Worm (Caenorhabditis elegans) whole organism, L1 larva: Measurements from ENCODE around the gene idpp-15.

Experiments used
- C04F5.9 ChIP-seq: sonication (generic microtip); optimal IDR thresholded peaks from 2 replicates; lab custom pipeline; 2016; ENCODE audit warnings: missing genetic modification characterization, missing compliant biosample characterization
- C34B4.2 ChIP-seq: sonication (generic microtip); optimal IDR thresholded peaks from 2 replicates; lab custom pipeline; 2017; ENCODE audit warnings: mild to moderate bottlenecking, missing genetic modification characterization, missing compliant biosample characterization
- Y116A8C.19 ChIP-seq: sonication (generic microtip); optimal IDR thresholded peaks from 2 replicates; lab custom pipeline; 2016; ENCODE audit warnings: missing compliant biosample characterization, missing genetic modification characterization, borderline replicate concordance
- ceh-82 ChIP-seq, 3 experiments: fragments of 150-350 bp in 1 of 3; sonication (generic microtip) in 2 of 3; optimal IDR thresholded peaks; 2 replicates each; lab custom pipeline; 2014 to 2017; ENCODE audit warnings: missing biosample characterization in 3 of 3, missing genetic modification characterization in 3 of 3
- ceh-88 ChIP-seq: fragments of 200-800 bp; sonication (Bioruptor generic); IDR thresholded peaks from 2 replicates; pipeline ENCODE4 v1.3.6; 2022; ENCODE audit warnings: missing genetic modification characterization, missing compliant biosample characterization
- ceh-90 ChIP-seq: sonication (generic microtip); optimal IDR thresholded peaks from 2 replicates; lab custom pipeline; 2016; ENCODE audit warnings: missing genetic modification characterization, missing compliant biosample characterization
- ces-1 ChIP-seq: fragments of 150-350 bp; optimal IDR thresholded peaks from 2 replicates; lab custom pipeline; 2014; ENCODE audit warnings: missing biosample characterization, missing genetic modification reagents, missing genetic modification characterization
- dpl-1 ChIP-seq, 3 experiments: fragments of 150-350 bp in 2 of 3; sonication (generic microtip) in 1 of 3; optimal IDR thresholded peaks; 2 replicates each; lab custom pipeline; 2014 to 2017; ENCODE audit warnings: missing biosample characterization in 3 of 3, missing genetic modification characterization in 3 of 3, missing genetic modification reagents in 3 of 3
- dsc-1 ChIP-seq: sonication (generic microtip); optimal IDR thresholded peaks from 2 replicates; lab custom pipeline; 2016; ENCODE audit warnings: mild to moderate bottlenecking, missing genetic modification characterization, missing compliant biosample characterization
- efl-3 ChIP-seq: fragments of 200-800 bp; sonication (Bioruptor generic); optimal IDR thresholded peaks from 2 replicates; lab custom pipeline; 2018; ENCODE audit warnings: mild to moderate bottlenecking, missing genetic modification characterization, missing compliant biosample characterization
- egl-27 ChIP-seq, 2 experiments: fragments of 150-350 bp in 1 of 2; sonication (generic microtip); optimal IDR thresholded peaks; 3 replicates each; lab custom pipeline; 2017 to 2018; ENCODE audit warnings: missing biosample characterization in 2 of 2, missing genetic modification characterization in 2 of 2, missing genetic modification reagents in 2 of 2
- elt-2 ChIP-seq: sonication (generic microtip); optimal IDR thresholded peaks from 2 replicates; lab custom pipeline; 2016; ENCODE audit warnings: missing genetic modification characterization, mild to moderate bottlenecking, inconsistent platforms, missing compliant biosample characterization, missing genetic modification reagents
- ets-5 ChIP-seq: fragments of 200-800 bp; sonication (Bioruptor generic); IDR thresholded peaks from 2 replicates; pipeline ENCODE4 v1.3.6; 2022; ENCODE audit warnings: missing genetic modification characterization, missing compliant biosample characterization
- fkh-10 ChIP-seq: sonication (generic microtip); optimal IDR thresholded peaks from 2 replicates; lab custom pipeline; 2017; ENCODE audit warnings: missing biosample characterization, missing genetic modification reagents, missing genetic modification characterization
- fkh-4 ChIP-seq: sonication (generic microtip); optimal IDR thresholded peaks from 2 replicates; lab custom pipeline; 2016; ENCODE audit warnings: missing compliant biosample characterization, missing genetic modification characterization, borderline replicate concordance
- fkh-8 ChIP-seq: sonication (generic microtip); optimal IDR thresholded peaks from 2 replicates; lab custom pipeline; 2016; ENCODE audit warnings: mild to moderate bottlenecking, missing genetic modification characterization, missing compliant biosample characterization
- hlh-17 ChIP-seq: fragments of 200-800 bp; sonication (Bioruptor generic); optimal IDR thresholded peaks from 2 replicates; lab custom pipeline; 2018; ENCODE audit warnings: missing genetic modification characterization, mild to moderate bottlenecking, missing compliant biosample characterization, moderate library complexity, borderline replicate concordance
- irx-1 ChIP-seq: sonication (generic microtip); optimal IDR thresholded peaks from 2 replicates; lab custom pipeline; 2016; ENCODE audit warnings: missing genetic modification characterization, missing compliant biosample characterization
- isw-1 ChIP-seq: fragments of 200-800 bp; sonication (Bioruptor generic); IDR thresholded peaks from 2 replicates; pipeline ENCODE4 v1.3.6; 2022; ENCODE audit warnings: missing genetic modification characterization, missing compliant biosample characterization
- lin-15B ChIP-seq: fragments of 150-350 bp; sonication (generic microtip); optimal IDR thresholded peaks from 3 replicates; lab custom pipeline; 2014; ENCODE audit warnings: missing biosample characterization, missing genetic modification characterization
- lin-35 ChIP-seq, 2 experiments: fragments of 150-350 bp; optimal IDR thresholded peaks; 2 replicates each; lab custom pipeline; 2014; ENCODE audit warnings: missing biosample characterization in 2 of 2, missing genetic modification characterization in 2 of 2, missing genetic modification reagents in 2 of 2
- lin-39 ChIP-seq: fragments of 150-350 bp; optimal IDR thresholded peaks from 2 replicates; lab custom pipeline; 2014; ENCODE audit warnings: missing biosample characterization, missing genetic modification reagents, missing genetic modification characterization
- lir-3 ChIP-seq: sonication (generic microtip); optimal IDR thresholded peaks from 2 replicates; lab custom pipeline; 2016; ENCODE audit warnings: mild to moderate bottlenecking, missing genetic modification characterization, moderate library complexity, missing compliant biosample characterization; ENCODE audit not compliant: poor library complexity
- lsy-2 ChIP-seq, 2 experiments: fragments of 150-350 bp; optimal IDR thresholded peaks; 2 replicates each; lab custom pipeline; 2014; ENCODE audit warnings: missing biosample characterization in 2 of 2, missing genetic modification characterization in 2 of 2
- mdl-1 ChIP-seq, 2 experiments: fragments of 150-350 bp; optimal IDR thresholded peaks; 2 replicates each; lab custom pipeline; 2014 to 2017; ENCODE audit warnings: missing biosample characterization in 2 of 2, missing genetic modification characterization in 2 of 2, inconsistent platforms in 1 of 2
- mef-2 ChIP-seq: fragments of 150-350 bp; optimal IDR thresholded peaks from 2 replicates; lab custom pipeline; 2014; ENCODE audit warnings: missing biosample characterization, missing genetic modification characterization
- mep-1 ChIP-seq: fragments of 150-350 bp; optimal IDR thresholded peaks from 2 replicates; lab custom pipeline; 2014; ENCODE audit warnings: missing biosample characterization, missing genetic modification characterization
- nhr-11 ChIP-seq: fragments of 150-350 bp; optimal IDR thresholded peaks from 2 replicates; lab custom pipeline; 2014; ENCODE audit warnings: missing biosample characterization, missing genetic modification characterization
- nhr-12 ChIP-seq: sonication (generic microtip); optimal IDR thresholded peaks from 2 replicates; lab custom pipeline; 2017; ENCODE audit warnings: missing biosample characterization, missing genetic modification characterization
- nhr-19 ChIP-seq: fragments of 200-800 bp; sonication (Bioruptor generic); conservative IDR thresholded peaks from 2 replicates; pipeline ENCODE4 v1.3.6; 2022; ENCODE audit warnings: missing genetic modification characterization, missing compliant biosample characterization
- nhr-20 ChIP-seq: sonication (generic microtip); optimal IDR thresholded peaks from 2 replicates; lab custom pipeline; 2016; ENCODE audit warnings: mild to moderate bottlenecking, missing genetic modification characterization, missing compliant biosample characterization
- nhr-237 ChIP-seq: fragments of 150-350 bp; optimal IDR thresholded peaks from 2 replicates; lab custom pipeline; 2014; ENCODE audit warnings: missing biosample characterization, missing genetic modification characterization
- nhr-28 ChIP-seq: fragments of 150-350 bp; optimal IDR thresholded peaks from 2 replicates; lab custom pipeline; 2014; ENCODE audit warnings: missing biosample characterization, missing genetic modification characterization
- nhr-47 ChIP-seq: sonication (generic microtip); optimal IDR thresholded peaks from 2 replicates; lab custom pipeline; 2016; ENCODE audit warnings: mild to moderate bottlenecking, missing genetic modification characterization, moderate library complexity, missing compliant biosample characterization
- nhr-71 ChIP-seq: sonication (generic microtip); optimal IDR thresholded peaks from 2 replicates; lab custom pipeline; 2016; ENCODE audit warnings: mild to moderate bottlenecking, missing genetic modification characterization, moderate library complexity, missing compliant biosample characterization
- nhr-84 ChIP-seq: sonication (generic microtip); optimal IDR thresholded peaks from 2 replicates; lab custom pipeline; 2017; ENCODE audit warnings: missing biosample characterization, missing genetic modification characterization
- nhr-85 ChIP-seq: sonication (generic microtip); peaks from one replicate; lab custom pipeline; 2016; ENCODE audit warnings: missing genetic modification characterization, inconsistent platforms, missing compliant biosample characterization
- pax-3 ChIP-seq: fragments of 200-800 bp; sonication (Bioruptor generic); optimal IDR thresholded peaks from 2 replicates; lab custom pipeline; 2018; ENCODE audit warnings: mild to moderate bottlenecking, missing genetic modification characterization, moderate library complexity, missing compliant biosample characterization
- pqm-1 ChIP-seq: sonication (generic microtip); optimal IDR thresholded peaks from 3 replicates; lab custom pipeline; 2017; ENCODE audit warnings: missing biosample characterization, missing genetic modification characterization
- rnt-1 ChIP-seq: sonication (generic microtip); optimal IDR thresholded peaks from 2 replicates; lab custom pipeline; 2016; ENCODE audit warnings: mild to moderate bottlenecking, missing genetic modification characterization, moderate library complexity, missing compliant biosample characterization
- skn-1 ChIP-seq: fragments of 150-350 bp; optimal IDR thresholded peaks from 2 replicates; lab custom pipeline; 2014; ENCODE audit warnings: missing biosample characterization, missing genetic modification characterization
- snpc-4 ChIP-seq: fragments of 150-350 bp; optimal IDR thresholded peaks from 2 replicates; lab custom pipeline; 2014; ENCODE audit warnings: missing biosample characterization, missing genetic modification characterization
- snu-23 ChIP-seq: sonication (generic microtip); optimal IDR thresholded peaks from 2 replicates; lab custom pipeline; 2016; ENCODE audit warnings: missing genetic modification characterization, missing compliant biosample characterization
- sptf-1 ChIP-seq: fragments of 150-350 bp; optimal IDR thresholded peaks from 2 replicates; lab custom pipeline; 2014; ENCODE audit warnings: missing biosample characterization, missing genetic modification characterization
- sup-37 ChIP-seq: fragments of 200-800 bp; sonication (Bioruptor generic); optimal IDR thresholded peaks from 2 replicates; lab custom pipeline; 2018; ENCODE audit warnings: mild to moderate bottlenecking, missing genetic modification characterization, missing compliant biosample characterization
- tbx-2 ChIP-seq: sonication (generic microtip); optimal IDR thresholded peaks from 2 replicates; lab custom pipeline; 2016; ENCODE audit warnings: missing genetic modification characterization, missing compliant biosample characterization
- tlp-1 ChIP-seq: fragments of 150-350 bp; optimal IDR thresholded peaks from 2 replicates; lab custom pipeline; 2014; ENCODE audit warnings: missing biosample characterization, missing genetic modification characterization
- unc-62 ChIP-seq: fragments of 150-350 bp; optimal IDR thresholded peaks from 2 replicates; lab custom pipeline; 2014; ENCODE audit warnings: missing biosample characterization, missing genetic modification reagents, missing genetic modification characterization
- unc-86 ChIP-seq: sonication (generic microtip); optimal IDR thresholded peaks from 2 replicates; lab custom pipeline; 2016; ENCODE audit warnings: missing genetic modification characterization, missing compliant biosample characterization
- unc-98 ChIP-seq: fragments of 200-800 bp; sonication (Bioruptor generic); IDR thresholded peaks from 2 replicates; pipeline ENCODE4 v1.3.6; 2022; ENCODE audit warnings: missing genetic modification characterization, missing compliant biosample characterization
- xbp-1 ChIP-seq: sonication (generic microtip); optimal IDR thresholded peaks from 2 replicates; lab custom pipeline; 2016; ENCODE audit warnings: missing genetic modification characterization, missing compliant biosample characterization
- zag-1 ChIP-seq: fragments of 150-350 bp; optimal IDR thresholded peaks from 2 replicates; lab custom pipeline; 2014; ENCODE audit warnings: missing biosample characterization, missing genetic modification characterization
- zip-4 ChIP-seq: fragments of 200-800 bp; sonication (Bioruptor generic); optimal IDR thresholded peaks from 2 replicates; lab custom pipeline; 2018; ENCODE audit warnings: mild to moderate bottlenecking, missing genetic modification characterization, moderate library complexity, missing compliant biosample characterization

The idpp-15 gene

DNA sequence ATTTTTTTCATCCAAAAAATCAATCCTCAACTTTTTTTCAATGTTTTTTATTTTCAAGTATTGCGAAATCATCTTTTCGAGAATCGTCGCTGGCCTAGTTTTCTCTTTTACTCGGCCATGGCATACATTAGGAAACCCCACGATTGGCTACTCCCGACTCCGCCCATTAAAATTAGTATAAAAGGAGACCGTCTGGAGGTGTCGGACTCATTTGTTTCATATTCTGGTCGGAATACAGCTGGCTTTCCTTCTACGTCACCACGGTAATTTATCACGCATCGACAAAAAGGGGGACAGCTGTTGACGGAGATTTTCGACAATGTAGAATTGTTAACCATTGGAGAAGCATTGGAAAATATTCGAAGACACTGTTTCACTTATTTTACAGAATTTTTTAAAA is 4.1 kb downstream of the idpp-15 start:
- no peak for TF ChIP-seq unc-98 (GFP tag; lab: Robert Waterston, UW)
- no peak for TF ChIP-seq nhr-28 (tag; lab: Kevin White, UChicago)
- peak; percentile 56 for TF ChIP-seq nhr-19 (GFP tag; lab: Robert Waterston, UW)
- no peak for TF ChIP-seq ces-1 (GFP tag; lab: Kevin White, UChicago)
- TF ChIP-seq Y116A8C.19 (tag; lab: Kevin White, UChicago): no peak
- peak; percentile 87 for TF ChIP-seq lsy-2 (tag; optimal IDR thresholded peaks at IDR 0.05; lab: Kevin White, UChicago)
- TF ChIP-seq unc-86 (tag; lab: Kevin White, UChicago): peak; percentile 86
- TF ChIP-seq egl-27 (tag; optimal IDR thresholded peaks at IDR 0.05; lab: Kevin White, UChicago): no peak
- TF ChIP-seq nhr-85 (tag; lab: Kevin White, UChicago): peak; percentile 97
- TF ChIP-seq sup-37: no peak
- TF ChIP-seq C04F5.9 (tag; lab: Kevin White, UChicago): peak; percentile 49
- peak; percentile 12 for TF ChIP-seq elt-2 (tag; lab: Kevin White, UChicago)
- TF ChIP-seq pqm-1 (tag; lab: Kevin White, UChicago): no peak
- TF ChIP-seq irx-1 (tag; lab: Kevin White, UChicago): peak; percentile 88
- TF ChIP-seq dpl-1 (GFP tag; optimal IDR thresholded peaks at IDR 0.05; lab: Kevin White, UChicago): peak; percentile 28 to 71 (median 41)
- peak; percentile 89 for TF ChIP-seq ceh-90 (tag; lab: Kevin White, UChicago)
- peak; percentile 85 for TF ChIP-seq nhr-47
- no peak for TF ChIP-seq sptf-1 (tag; lab: Kevin White, UChicago)
- TF ChIP-seq fkh-4 (tag; lab: Kevin White, UChicago): peak; percentile 83
- peak; percentile 33 for TF ChIP-seq lin-15B
- peak in 2 of 3 experiments; percentile 48 to 53 for TF ChIP-seq ceh-82 (tag; optimal IDR thresholded peaks at IDR 0.05; lab: Kevin White, UChicago)
- peak; percentile 83 for TF ChIP-seq mep-1 (tag; lab: Kevin White, UChicago)
- TF ChIP-seq zip-4 (GFP tag; lab: Kevin White, UChicago): peak; percentile 100
- TF ChIP-seq nhr-12: no peak
- TF ChIP-seq ceh-88 (GFP tag; lab: Robert Waterston, UW): no peak
- TF ChIP-seq snpc-4: peak; percentile 39
- peak; percentile 83 for TF ChIP-seq isw-1 (GFP tag; lab: Robert Waterston, UW)
- no peak for TF ChIP-seq unc-62 (GFP tag; lab: Kevin White, UChicago)
- TF ChIP-seq mef-2 (tag; lab: Kevin White, UChicago): no peak
- peak; percentile 81 for TF ChIP-seq tbx-2 (tag; lab: Kevin White, UChicago)
- no peak for TF ChIP-seq tlp-1 (tag; lab: Kevin White, UChicago)
- peak; percentile 21 to 68 for TF ChIP-seq lin-35 (GFP tag; optimal IDR thresholded peaks at IDR 0.05; lab: Kevin White, UChicago)
- peak; percentile 79 for TF ChIP-seq fkh-8
- TF ChIP-seq nhr-71 (tag; lab: Kevin White, UChicago): peak; percentile 87
- TF ChIP-seq dsc-1 (tag; lab: Kevin White, UChicago): peak; percentile 67
- peak; percentile 86 for TF ChIP-seq xbp-1 (tag; lab: Kevin White, UChicago)
- TF ChIP-seq lin-39: peak; percentile 47
- no peak for TF ChIP-seq ets-5
- TF ChIP-seq zag-1 (tag; lab: Kevin White, UChicago): no peak
- TF ChIP-seq pax-3 (tag; lab: Kevin White, UChicago): peak; percentile 65
- peak; percentile 73 for TF ChIP-seq skn-1
- TF ChIP-seq mdl-1 (tag; optimal IDR thresholded peaks at IDR 0.05; lab: Kevin White, UChicago): peak in 1 of 2 experiments; percentile 21
- no peak for TF ChIP-seq hlh-17 (GFP tag; lab: Kevin White, UChicago)
- no peak for TF ChIP-seq nhr-84
- peak; percentile 19 for TF ChIP-seq efl-3 (GFP tag; lab: Kevin White, UChicago)
- no peak for TF ChIP-seq C34B4.2 (tag; lab: Kevin White, UChicago)
- peak; percentile 89 for TF ChIP-seq rnt-1 (tag; lab: Kevin White, UChicago)
- peak; percentile 73 for TF ChIP-seq nhr-20 (tag; lab: Kevin White, UChicago)
- peak; percentile 71 for TF ChIP-seq snu-23
- peak; percentile 22 for TF ChIP-seq nhr-11 (tag; lab: Kevin White, UChicago)
- peak; percentile 39 for TF ChIP-seq nhr-237 (tag; lab: Kevin White, UChicago)
- TF ChIP-seq fkh-10: no peak
- TF ChIP-seq lir-3 (tag; lab: Kevin White, UChicago): peak; percentile 88
